Worm (Caenorhabditis elegans) whole organism, late embryonic: ENCODE results near the gene F39G3.5.

Source experiments
- C38D4.7 ChIP-seq: fragments of 200-800 bp; sonication (Bioruptor generic); optimal IDR thresholded peaks from 2 replicates; lab custom pipeline; 2018; ENCODE audit warnings: mild to moderate bottlenecking, missing genetic modification characterization, moderate library complexity, missing compliant biosample characterization
- F13H6.1 ChIP-seq: sonication (generic microtip); optimal IDR thresholded peaks from 2 replicates; lab custom pipeline; 2016; ENCODE audit warnings: missing genetic modification characterization, missing compliant biosample characterization
- K02D7.2 ChIP-seq: sonication (generic microtip); optimal IDR thresholded peaks from 2 replicates; lab custom pipeline; 2017; ENCODE audit warnings: mild to moderate bottlenecking, missing genetic modification characterization, missing compliant biosample characterization
- T23F11.4 ChIP-seq: fragments of 200-800 bp; sonication (Bioruptor generic); optimal IDR thresholded peaks from 2 replicates; lab custom pipeline; 2018; ENCODE audit warnings: mild to moderate bottlenecking, missing genetic modification characterization, missing compliant biosample characterization
- ahr-1 ChIP-seq: sonication (generic microtip); optimal IDR thresholded peaks from 2 replicates; lab custom pipeline; 2016; ENCODE audit warnings: missing genetic modification characterization, missing compliant biosample characterization
- ceh-14 ChIP-seq: sonication (generic microtip); optimal IDR thresholded peaks from 2 replicates; lab custom pipeline; 2016; ENCODE audit warnings: missing genotype, missing genetic modification characterization, missing compliant biosample characterization
- ceh-2 ChIP-seq: sonication (generic microtip); optimal IDR thresholded peaks from 2 replicates; lab custom pipeline; 2016; ENCODE audit warnings: missing genotype, missing genetic modification characterization, missing compliant biosample characterization
- ceh-24 ChIP-seq: sonication (generic microtip); optimal IDR thresholded peaks from 2 replicates; lab custom pipeline; 2016; ENCODE audit warnings: mild to moderate bottlenecking, missing genetic modification characterization, missing compliant biosample characterization
- ceh-30 ChIP-seq: fragments of 150-350 bp; optimal IDR thresholded peaks from 2 replicates; lab custom pipeline; 2014; ENCODE audit warnings: missing biosample characterization, missing genetic modification characterization
- ceh-31 ChIP-seq: sonication (generic microtip); optimal IDR thresholded peaks from 2 replicates; lab custom pipeline; 2016; ENCODE audit warnings: missing genetic modification characterization, missing compliant biosample characterization
- ceh-34 ChIP-seq: sonication (generic microtip); optimal IDR thresholded peaks from 2 replicates; lab custom pipeline; 2016; ENCODE audit warnings: mild to moderate bottlenecking, missing genetic modification characterization, missing compliant biosample characterization
- ceh-45 ChIP-seq: fragments of 200-800 bp; sonication (Bioruptor generic); IDR thresholded peaks from 2 replicates; pipeline ENCODE4 v1.3.6; 2022; ENCODE audit warnings: missing genetic modification reagents, missing genetic modification characterization, missing compliant biosample characterization
- ceh-6 ChIP-seq: fragments of 200-800 bp; sonication (Bioruptor generic); optimal IDR thresholded peaks from 2 replicates; lab custom pipeline; 2018; ENCODE audit warnings: mild to moderate bottlenecking, missing genetic modification characterization, missing compliant biosample characterization
- ceh-9 ChIP-seq: sonication (generic microtip); optimal IDR thresholded peaks from 2 replicates; lab custom pipeline; 2016; ENCODE audit warnings: mild to moderate bottlenecking, missing genetic modification characterization, inconsistent platforms, missing compliant biosample characterization
- dmd-4 ChIP-seq: sonication (generic microtip); optimal IDR thresholded peaks from 2 replicates; lab custom pipeline; 2016; ENCODE audit warnings: borderline replicate concordance, missing genetic modification characterization, missing compliant biosample characterization
- dve-1 ChIP-seq: sonication (generic microtip); optimal IDR thresholded peaks from 2 replicates; lab custom pipeline; 2017; ENCODE audit warnings: antibody characterized with exemption, mild to moderate bottlenecking, missing genetic modification characterization, missing compliant biosample characterization
- elt-2 ChIP-seq: sonication (generic microtip); optimal IDR thresholded peaks from 2 replicates; lab custom pipeline; 2016; ENCODE audit warnings: missing genetic modification reagents, missing genetic modification characterization, missing compliant biosample characterization
- elt-4 ChIP-seq: sonication (generic microtip); optimal IDR thresholded peaks from 2 replicates; lab custom pipeline; 2016; ENCODE audit warnings: missing genetic modification characterization, missing compliant biosample characterization
- eyg-1 ChIP-seq: sonication (generic microtip); optimal IDR thresholded peaks from 2 replicates; lab custom pipeline; 2016; ENCODE audit warnings: missing genotype, missing genetic modification characterization, missing compliant biosample characterization
- fax-1 ChIP-seq: sonication (generic microtip); optimal IDR thresholded peaks from 2 replicates; lab custom pipeline; 2016; ENCODE audit warnings: missing genotype, missing genetic modification characterization, missing compliant biosample characterization
- fkh-6 ChIP-seq: sonication (generic microtip); optimal IDR thresholded peaks from 2 replicates; lab custom pipeline; 2016; ENCODE audit warnings: missing genetic modification characterization, missing compliant biosample characterization
- gmeb-2 ChIP-seq: sonication (generic microtip); optimal IDR thresholded peaks from 2 replicates; lab custom pipeline; 2016; ENCODE audit warnings: missing genetic modification characterization, inconsistent platforms, missing compliant biosample characterization
- hlh-13 ChIP-seq: fragments of 200-800 bp; sonication (Bioruptor generic); optimal IDR thresholded peaks from 2 replicates; lab custom pipeline; 2018; ENCODE audit warnings: mild to moderate bottlenecking, missing genetic modification characterization, missing compliant biosample characterization
- hlh-6 ChIP-seq: sonication (generic microtip); optimal IDR thresholded peaks from 2 replicates; lab custom pipeline; 2016; ENCODE audit warnings: missing genotype, missing genetic modification characterization, missing compliant biosample characterization
- madf-2 ChIP-seq: sonication (generic microtip); optimal IDR thresholded peaks from 2 replicates; lab custom pipeline; 2017; ENCODE audit warnings: missing genetic modification characterization, missing compliant biosample characterization
- mec-3 ChIP-seq: sonication (generic microtip); optimal IDR thresholded peaks from 2 replicates; lab custom pipeline; 2016; ENCODE audit warnings: borderline replicate concordance, missing genetic modification characterization, missing compliant biosample characterization
- nhr-11 ChIP-seq: fragments of 150-350 bp; optimal IDR thresholded peaks from 2 replicates; lab custom pipeline; 2014; ENCODE audit warnings: missing biosample characterization, missing genetic modification characterization
- npax-4 ChIP-seq: sonication (generic microtip); optimal IDR thresholded peaks from 2 replicates; lab custom pipeline; 2016; ENCODE audit warnings: missing genetic modification characterization, missing compliant biosample characterization
- odd-2 ChIP-seq: sonication (generic microtip); optimal IDR thresholded peaks from 2 replicates; lab custom pipeline; 2017; ENCODE audit warnings: antibody characterized with exemption, mild to moderate bottlenecking, missing genetic modification characterization, missing compliant biosample characterization
- pat-9 ChIP-seq: fragments of 200-800 bp; sonication (Bioruptor generic); optimal IDR thresholded peaks from 2 replicates; lab custom pipeline; 2018; ENCODE audit warnings: mild to moderate bottlenecking, missing genetic modification characterization, moderate library complexity, missing compliant biosample characterization
- pqm-1 ChIP-seq: sonication (generic microtip); optimal IDR thresholded peaks from 2 replicates; lab custom pipeline; 2016; ENCODE audit warnings: missing genetic modification characterization, missing compliant biosample characterization
- pros-1 ChIP-seq: fragments of 150-350 bp; optimal IDR thresholded peaks from 2 replicates; lab custom pipeline; 2014; ENCODE audit warnings: missing biosample characterization, missing genetic modification reagents, missing genetic modification characterization
- rnt-1 ChIP-seq: sonication (generic microtip); optimal IDR thresholded peaks from 2 replicates; lab custom pipeline; 2016; ENCODE audit warnings: missing genetic modification characterization, missing compliant biosample characterization
- tbx-7 ChIP-seq: sonication (generic microtip); optimal IDR thresholded peaks from 2 replicates; lab custom pipeline; 2016; ENCODE audit warnings: missing genotype, missing genetic modification characterization, missing compliant biosample characterization
- unc-42 ChIP-seq: sonication (generic microtip); optimal IDR thresholded peaks from 2 replicates; lab custom pipeline; 2016; ENCODE audit warnings: missing genotype, missing genetic modification characterization, missing compliant biosample characterization
- unc-55 ChIP-seq: sonication (generic microtip); optimal IDR thresholded peaks from 2 replicates; lab custom pipeline; 2017; ENCODE audit warnings: missing biosample characterization, missing genetic modification reagents, missing genetic modification characterization
- unc-86 ChIP-seq: sonication (generic microtip); optimal IDR thresholded peaks from 2 replicates; lab custom pipeline; 2016; ENCODE audit warnings: missing genetic modification characterization, missing compliant biosample characterization
- zip-5 ChIP-seq: sonication (generic microtip); optimal IDR thresholded peaks from 2 replicates; lab custom pipeline; 2016; ENCODE audit warnings: missing genetic modification characterization, missing compliant biosample characterization

The F39G3.5 gene

DNA sequence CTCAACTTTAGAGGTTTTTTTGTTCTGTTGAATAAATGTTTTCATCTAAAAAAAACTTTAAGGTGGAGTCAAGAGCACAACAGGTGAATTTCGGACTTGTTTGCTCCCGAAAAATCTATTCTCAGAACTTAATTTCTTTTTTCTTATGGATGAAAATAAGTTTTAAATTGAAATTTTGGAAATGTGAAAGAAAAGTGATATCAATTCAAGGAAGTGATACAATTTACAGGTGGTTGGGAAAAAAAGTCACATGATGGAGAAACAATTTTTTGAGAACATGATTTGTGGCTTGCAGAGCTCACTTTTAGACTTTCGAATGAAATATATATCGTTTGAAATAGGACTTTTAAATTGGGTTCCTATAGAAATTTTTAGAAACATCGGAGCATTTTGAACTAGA is 14.8 kb upstream of the F39G3.5 start:
- no peak for TF ChIP-seq C38D4.7 (GFP tag; lab: Kevin White, UChicago)
- TF ChIP-seq unc-55 (GFP tag; lab: Kevin White, UChicago) = no peak
- no peak for TF ChIP-seq ceh-2 (tag; lab: Kevin White, UChicago)
- no peak for TF ChIP-seq F13H6.1 (tag; lab: Kevin White, UChicago)
- TF ChIP-seq dmd-4 (tag; lab: Kevin White, UChicago) = no peak
- no peak for TF ChIP-seq ceh-9 (tag; lab: Kevin White, UChicago)
- no peak for TF ChIP-seq ceh-14 (tag; lab: Kevin White, UChicago)
- TF ChIP-seq eyg-1 (tag; lab: Kevin White, UChicago) = no peak
- TF ChIP-seq elt-4 (tag; lab: Kevin White, UChicago) = no peak
- TF ChIP-seq elt-2 = no peak
- no peak for TF ChIP-seq npax-4 (tag; lab: Kevin White, UChicago)
- no peak for TF ChIP-seq unc-86 (tag; lab: Kevin White, UChicago)
- TF ChIP-seq ceh-6 (GFP tag; lab: Kevin White, UChicago) = no peak
- TF ChIP-seq hlh-13 (GFP tag; lab: Kevin White, UChicago) = no peak
- no peak for TF ChIP-seq mec-3 (tag; lab: Kevin White, UChicago)
- TF ChIP-seq ceh-31 (tag; lab: Kevin White, UChicago) = no peak
- no peak for TF ChIP-seq ceh-34 (tag; lab: Kevin White, UChicago)
- TF ChIP-seq nhr-11 (tag; lab: Kevin White, UChicago) = no peak
- TF ChIP-seq hlh-6 (tag; lab: Kevin White, UChicago) = no peak
- no peak for TF ChIP-seq unc-42 (tag; lab: Kevin White, UChicago)

DNA sequence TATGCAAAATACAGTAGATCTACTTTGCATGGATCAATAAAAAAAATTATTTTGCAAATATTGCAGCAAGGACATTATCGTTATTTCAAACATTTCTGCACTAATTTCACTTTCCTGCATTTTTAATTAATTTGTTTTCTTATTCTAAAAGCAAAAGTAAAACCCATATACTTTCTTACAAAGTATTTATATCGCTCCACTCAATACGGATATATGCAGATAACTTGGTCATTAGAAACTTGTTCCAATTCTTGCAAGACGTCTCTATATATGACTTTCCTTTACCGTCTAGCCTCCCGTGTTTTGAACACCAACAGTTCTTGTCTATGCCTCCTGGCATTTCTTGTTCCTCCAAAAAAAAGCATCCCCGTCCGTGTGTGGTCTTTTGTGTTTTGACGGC is 11.9 kb upstream of the F39G3.5 start, which contains the start of gene oac-24:
Gene oac-24, plus strand, starts transcription at position 301 of the 400 bp plus-strand sequence.
- no peak for TF ChIP-seq ceh-30 (tag; lab: Kevin White, UChicago)

DNA sequence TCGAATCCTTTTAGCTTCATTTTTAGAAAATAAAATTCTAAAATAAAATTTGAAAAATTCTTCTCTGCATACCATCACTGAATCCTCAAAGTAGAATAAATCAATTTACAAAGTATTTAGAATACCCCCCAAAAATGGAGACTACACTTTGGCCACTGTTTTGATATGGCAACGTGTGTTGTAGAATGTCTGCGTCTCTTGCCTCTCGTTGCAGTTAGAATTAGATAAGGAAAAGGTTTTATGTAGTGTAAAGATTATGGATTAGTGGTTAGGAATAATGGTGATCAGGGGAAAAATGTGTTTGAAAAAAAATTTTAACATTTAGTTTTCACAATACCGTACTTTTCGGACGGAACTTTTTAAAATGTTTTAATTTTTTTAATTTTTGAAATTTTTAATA is 2.4 kb upstream of the F39G3.5 start, which contains the start of gene prx-6:
Gene prx-6, minus strand, starts transcription at position 129 of the 400 bp plus-strand sequence.
- TF ChIP-seq ahr-1 (tag; lab: Kevin White, UChicago) (no peak), pat-9 (tag; lab: Kevin White, UChicago) (no peak), elt-2 (peak; percentile 66), K02D7.2 (no peak), zip-5 (tag; lab: Kevin White, UChicago) (no peak), ceh-6 (GFP tag; lab: Kevin White, UChicago) (no peak), pqm-1 (tag; lab: Kevin White, UChicago) (no peak)

DNA sequence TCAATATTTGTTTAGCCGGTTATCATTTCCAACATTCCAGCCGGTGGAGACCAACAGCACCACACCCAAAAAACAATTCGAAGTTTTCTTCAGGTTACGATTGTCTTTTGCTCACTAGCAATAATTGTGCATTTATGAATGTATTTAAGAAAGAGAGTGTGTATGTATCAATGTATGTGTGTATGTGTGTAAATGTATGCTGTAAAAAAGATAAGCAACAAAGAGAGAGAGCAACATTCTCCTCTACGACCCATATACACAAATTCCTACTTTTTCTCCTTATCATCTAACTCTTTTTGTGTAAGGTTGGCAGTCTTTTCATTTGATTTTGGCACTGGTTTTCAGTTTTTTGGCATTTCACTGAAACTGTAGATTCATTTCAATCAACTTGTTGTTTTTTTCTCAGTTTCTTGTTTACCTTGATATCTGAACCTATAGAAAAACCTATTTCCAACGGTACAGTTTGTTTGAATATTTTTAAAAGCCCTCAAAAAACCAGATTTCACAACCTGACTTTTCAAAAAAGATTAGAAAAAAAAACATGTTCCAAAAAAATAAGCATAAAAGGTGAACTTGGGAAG is 1.4 kb upstream of the F39G3.5 start:
- TF ChIP-seq gmeb-2 (tag; lab: Kevin White, UChicago) (no peak), elt-2 (peak; percentile 58)

DNA sequence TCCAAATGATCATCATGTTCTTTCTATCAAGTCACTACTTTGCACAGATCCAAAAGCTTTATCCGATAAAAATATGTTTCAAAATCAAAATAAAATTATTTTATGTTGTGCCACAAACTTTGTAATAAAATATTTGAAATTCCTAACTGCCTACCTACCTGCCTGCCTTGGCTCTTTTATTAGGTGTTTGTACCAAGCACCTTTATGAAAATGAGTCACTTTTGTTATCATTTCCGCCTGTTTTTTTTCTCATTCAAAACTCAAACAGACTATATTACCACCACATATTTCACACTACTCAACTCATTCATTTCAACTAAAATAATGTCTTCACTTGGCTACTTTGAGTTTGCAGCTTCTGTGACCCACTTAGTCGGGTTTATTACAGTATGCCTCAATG is 2.0 kb downstream of the F39G3.5 start, which contains the start of gene F39G3.4:
Gene F39G3.4, plus strand, starts transcription at position 301 of the 400 bp plus-strand sequence.
- TF ChIP-seq K02D7.2 (no peak), unc-55 (GFP tag; lab: Kevin White, UChicago) (no peak), T23F11.4 (GFP tag; lab: Kevin White, UChicago) (no peak), ceh-45 (GFP tag; lab: Robert Waterston, UW) (no peak), fax-1 (tag; lab: Kevin White, UChicago) (no peak), C38D4.7 (GFP tag; lab: Kevin White, UChicago) (no peak), madf-2 (tag; lab: Kevin White, UChicago) (no peak), ceh-30 (tag; lab: Kevin White, UChicago) (no peak), F13H6.1 (tag; lab: Kevin White, UChicago) (no peak), rnt-1 (tag; lab: Kevin White, UChicago) (no peak), dve-1 (tag; lab: Kevin White, UChicago) (no peak), hlh-6 (tag; lab: Kevin White, UChicago) (no peak), tbx-7 (tag; lab: Kevin White, UChicago) (no peak), zip-5 (tag; lab: Kevin White, UChicago) (no peak), ceh-24 (no peak), pros-1 (tag; lab: Kevin White, UChicago) (no peak), fkh-6 (no peak), pat-9 (tag; lab: Kevin White, UChicago) (no peak), odd-2 (tag; lab: Kevin White, UChicago) (no peak), ceh-31 (tag; lab: Kevin White, UChicago) (no peak)
